Worm (Caenorhabditis elegans): ENCODE measurements around the gene cchl-1.

The cchl-1 gene

DNA sequence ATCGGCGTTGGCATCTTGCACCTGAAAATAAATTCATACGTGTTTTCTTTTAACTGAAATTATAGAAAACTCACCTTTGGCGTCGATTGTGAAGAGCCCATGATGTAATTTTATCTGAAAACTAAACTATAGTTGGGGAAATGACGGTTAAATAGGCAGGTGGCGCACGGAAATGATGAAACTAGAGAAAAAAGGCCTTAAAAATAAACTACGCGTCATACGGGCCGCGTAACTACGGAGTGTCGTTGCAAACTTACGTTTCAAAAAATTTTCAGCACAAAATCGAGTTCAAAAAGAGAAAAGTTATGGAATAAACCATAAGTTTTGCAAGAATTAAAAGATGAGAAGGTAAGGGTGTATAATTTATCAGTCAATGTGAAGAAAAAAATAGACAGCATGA is at the start of gene cchl-1:
Gene cchl-1 (minus strand): TSS at position 114 of the 400 bp plus-strand sequence.
- no peak for TF ChIP-seq pha-4 (tag; optimal IDR thresholded peaks at IDR 0.05)
- TF ChIP-seq unc-120 (tag; optimal IDR thresholded peaks at IDR 0.05; ENCODE audit: poor library complexity, severe bottlenecking), result peak; percentile 11
- TF ChIP-seq ceh-39 (tag; optimal IDR thresholded peaks at IDR 0.05), result no peak
- TF ChIP-seq elt-3 (tag; optimal IDR thresholded peaks at IDR 0.05), result no peak
- no peak for TF ChIP-seq mep-1 (tag; optimal IDR thresholded peaks at IDR 0.05)
- no peak for TF ChIP-seq mab-5 (tag; optimal IDR thresholded peaks at IDR 0.05)

DNA sequence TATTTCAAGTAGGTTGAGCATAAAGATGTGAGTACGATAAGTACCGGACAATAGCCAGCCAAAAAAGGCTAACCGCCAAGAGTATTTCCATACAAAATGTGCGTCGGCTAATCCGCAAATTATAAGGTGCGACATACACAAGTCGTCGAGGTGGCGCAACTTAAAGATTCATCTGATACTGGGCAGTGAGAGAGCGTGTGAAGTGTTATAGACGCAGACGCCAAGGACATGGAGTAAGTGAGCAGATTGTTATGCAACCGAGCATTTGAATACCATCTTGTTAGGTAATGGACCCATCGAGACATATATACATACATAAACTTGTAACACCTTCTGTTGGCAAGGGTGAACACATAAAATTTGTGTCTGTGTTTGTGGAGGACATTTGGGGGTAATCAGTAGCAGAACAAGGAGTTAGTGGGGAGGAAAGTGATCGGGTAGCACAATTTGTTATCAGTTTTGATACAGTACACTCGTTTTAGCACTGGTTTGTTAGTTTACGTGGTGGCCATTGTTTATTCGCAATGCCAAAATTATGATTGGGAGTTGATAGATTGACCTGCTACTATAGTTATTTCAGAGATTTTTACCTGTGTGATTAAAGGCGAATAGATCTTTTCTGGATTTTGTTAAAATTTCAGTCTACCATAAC is 49.2 kb upstream of the cchl-1 start:
- TF ChIP-seq ceh-43 (GFP tag; optimal IDR thresholded peaks at IDR 0.05), result no peak
- peak; percentile 35 for TF ChIP-seq sptf-1 (tag; optimal IDR thresholded peaks at IDR 0.05)
- TF ChIP-seq zip-8 (tag; optimal IDR thresholded peaks at IDR 0.05), result peak; percentile 12
- TF ChIP-seq nhr-76 (tag; optimal IDR thresholded peaks at IDR 0.05), result no peak
- no peak for TF ChIP-seq blmp-1 (tag; optimal IDR thresholded peaks at IDR 0.05)
- peak; percentile 2 for TF ChIP-seq ceh-83 (GFP tag; optimal IDR thresholded peaks at IDR 0.05)
- peak; percentile 5 for TF ChIP-seq ham-2 (GFP tag; optimal IDR thresholded peaks at IDR 0.05)
- TF ChIP-seq flh-1 (GFP tag; optimal IDR thresholded peaks at IDR 0.05), result no peak
- peak; percentile 95 for TF ChIP-seq nhr-2 (tag; optimal IDR thresholded peaks at IDR 0.05)

DNA sequence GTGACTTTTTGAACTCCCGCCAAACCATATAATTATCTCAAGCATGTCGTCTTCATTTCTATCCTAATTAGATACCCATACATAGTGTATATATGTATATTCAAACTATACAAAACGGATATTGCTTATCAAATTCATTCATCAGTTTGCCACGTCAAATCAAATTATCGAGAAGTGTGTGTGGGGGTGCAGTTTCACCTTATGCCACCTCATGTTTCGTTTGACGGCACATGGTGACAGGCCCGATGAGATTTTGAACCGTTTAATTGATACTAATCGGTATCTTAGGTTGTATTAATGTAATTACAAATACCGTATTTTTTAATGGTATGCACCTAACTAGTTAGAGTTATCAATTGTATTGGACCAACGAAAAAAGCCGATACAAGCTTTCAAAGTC is 48.5 kb upstream of the cchl-1 start:
- TF ChIP-seq unc-62 (GFP tag; optimal IDR thresholded peaks at IDR 0.05) (peak; percentile 31), ces-1 (GFP tag; optimal IDR thresholded peaks at IDR 0.05) (no peak), tbx-8 (GFP tag; optimal IDR thresholded peaks at IDR 0.05) (no peak), blmp-1 (tag; optimal IDR thresholded peaks at IDR 0.05) (peak; percentile 32), ceh-43 (GFP tag; optimal IDR thresholded peaks at IDR 0.05) (peak; percentile 9)

DNA sequence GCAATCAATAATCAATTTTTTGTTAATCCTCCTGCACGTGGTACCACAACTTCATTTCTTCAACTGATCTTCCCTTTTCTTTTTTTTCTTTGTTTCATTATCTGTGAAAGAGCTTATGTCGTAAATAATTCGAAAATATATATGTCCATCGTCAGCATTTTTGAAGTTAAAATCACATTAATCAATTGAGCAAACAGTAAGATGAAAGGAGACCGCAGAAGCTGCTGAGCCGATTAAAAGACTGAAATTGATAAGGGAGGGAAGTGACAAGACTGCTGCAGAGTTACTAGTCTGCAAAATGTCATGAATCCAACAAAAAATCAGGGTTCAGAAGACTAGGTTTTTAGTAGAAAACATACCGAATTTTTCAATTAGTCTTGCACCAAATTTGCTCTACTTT is 47.6 kb upstream of the cchl-1 start:
- no peak for TF ChIP-seq ceh-43 (GFP tag; optimal IDR thresholded peaks at IDR 0.05)
- TF ChIP-seq mep-1 (tag; optimal IDR thresholded peaks at IDR 0.05), result no peak
- no peak for TF ChIP-seq unc-120 (tag; optimal IDR thresholded peaks at IDR 0.05; ENCODE audit: poor library complexity, severe bottlenecking)
- no peak for TF ChIP-seq drap-1 (GFP tag; optimal IDR thresholded peaks at IDR 0.05)
- TF ChIP-seq blmp-1 (tag; optimal IDR thresholded peaks at IDR 0.05), result no peak
- no peak for TF ChIP-seq mab-5 (tag; optimal IDR thresholded peaks at IDR 0.05)
- no peak for TF ChIP-seq snpc-4 (tag; optimal IDR thresholded peaks at IDR 0.05)
- TF ChIP-seq ztf-11 (tag; optimal IDR thresholded peaks at IDR 0.05), result no peak
- TF ChIP-seq mls-2 (tag; optimal IDR thresholded peaks at IDR 0.05), result no peak
- no peak for TF ChIP-seq pha-4 (tag; optimal IDR thresholded peaks at IDR 0.05)
- no peak for TF ChIP-seq nhr-2 (tag; optimal IDR thresholded peaks at IDR 0.05)
- TF ChIP-seq ceh-83 (GFP tag; optimal IDR thresholded peaks at IDR 0.05), result no peak
- no peak for TF ChIP-seq M03D4.4 (tag; optimal IDR thresholded peaks at IDR 0.05)
- no peak for TF ChIP-seq nhr-28 (tag; optimal IDR thresholded peaks at IDR 0.05)
- no peak for TF ChIP-seq ham-2 (GFP tag; optimal IDR thresholded peaks at IDR 0.05)
- TF ChIP-seq elt-3 (tag; optimal IDR thresholded peaks at IDR 0.05), result no peak
- TF ChIP-seq unc-39 (tag; optimal IDR thresholded peaks at IDR 0.05), result no peak
- TF ChIP-seq zip-8 (tag; optimal IDR thresholded peaks at IDR 0.05), result no peak
- TF ChIP-seq nhr-76 (tag; optimal IDR thresholded peaks at IDR 0.05), result no peak

DNA sequence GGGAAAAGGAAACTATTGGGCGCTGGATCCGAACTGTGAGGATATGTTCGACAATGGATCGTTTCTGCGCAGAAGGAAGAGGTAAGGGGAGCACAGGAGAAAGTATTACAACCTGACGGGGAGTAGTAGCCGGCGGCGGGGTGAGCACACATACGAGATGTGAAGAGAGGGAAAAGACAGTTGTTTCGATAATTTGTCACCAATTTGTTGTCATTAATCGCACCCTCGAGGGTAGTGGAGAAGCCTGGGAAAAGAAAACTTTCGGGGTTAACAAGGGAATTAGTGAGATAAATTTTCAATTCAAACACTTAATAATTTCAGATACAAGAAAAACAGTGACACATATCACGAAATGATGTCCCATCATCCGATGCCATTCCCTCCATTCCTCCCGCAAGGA is 46.8 kb upstream of the cchl-1 start:
- TF ChIP-seq hlh-1 (tag; optimal IDR thresholded peaks at IDR 0.05) (peak; percentile 83), ceh-83 (GFP tag; optimal IDR thresholded peaks at IDR 0.05) (no peak), unc-120 (tag; optimal IDR thresholded peaks at IDR 0.05; ENCODE audit: poor library complexity, severe bottlenecking) (peak; percentile 4), ham-2 (GFP tag; optimal IDR thresholded peaks at IDR 0.05) (no peak), unc-62 (GFP tag; optimal IDR thresholded peaks at IDR 0.05) (peak; percentile 40), nhr-12 (tag; optimal IDR thresholded peaks at IDR 0.05) (no peak)

DNA sequence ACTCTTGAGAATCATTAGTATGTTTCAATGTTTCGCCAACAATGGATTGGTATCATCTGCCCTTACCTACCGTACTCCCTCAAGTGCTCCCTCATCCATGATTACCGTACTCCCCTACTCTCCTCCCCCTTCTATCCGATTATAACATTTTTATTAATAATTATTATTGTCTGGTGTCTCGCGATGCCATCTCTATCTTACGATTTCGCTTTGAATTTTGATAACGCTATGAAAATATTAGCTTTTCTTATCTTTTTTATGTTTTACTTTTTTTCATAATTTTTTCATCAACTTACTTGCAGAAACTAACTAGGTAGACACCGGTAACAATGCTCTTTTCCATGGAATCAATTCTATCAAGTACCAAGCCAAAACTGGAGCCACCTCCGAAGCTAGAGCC is 45.5 kb upstream of the cchl-1 start, which contains the start of gene unc-130:
Gene unc-130 (plus strand): TSS at position 301 of the 400 bp plus-strand sequence.
- no peak for TF ChIP-seq pha-4 (tag; optimal IDR thresholded peaks at IDR 0.05)
- peak; percentile 65 for TF ChIP-seq lsy-2 (tag; optimal IDR thresholded peaks at IDR 0.05)

Measured in whole organism, mixed stage, embryonic.